Worm (Caenorhabditis elegans) whole organism, young adult: Measurements from ENCODE around the gene Y45F3A.5.

Source experiments
- B0035.1 ChIP-seq: sonication (generic microtip); optimal IDR thresholded peaks from 2 replicates; lab custom pipeline; 2016; ENCODE audit warnings: missing genetic modification characterization, mild to moderate bottlenecking, missing compliant biosample characterization, missing genotype, missing genetic modification reagents
- C06A6.2 ChIP-seq: fragments of 200-800 bp; sonication (Bioruptor generic); conservative IDR thresholded peaks from 2 replicates; pipeline ENCODE4 v1.3.6; 2022; ENCODE audit warnings: missing genetic modification characterization, missing compliant biosample characterization
- F52B5.7 ChIP-seq: sonication (generic microtip); optimal IDR thresholded peaks from 2 replicates; lab custom pipeline; 2016; ENCODE audit warnings: mild to moderate bottlenecking, missing genetic modification characterization, missing compliant biosample characterization
- F57A8.1 ChIP-seq: fragments of 200-800 bp; sonication (Bioruptor generic); optimal IDR thresholded peaks from 2 replicates; lab custom pipeline; 2018; ENCODE audit warnings: mild to moderate bottlenecking, missing genetic modification characterization, moderate library complexity, missing compliant biosample characterization
- F57C9.4 ChIP-seq: sonication (generic microtip); optimal IDR thresholded peaks from 2 replicates; lab custom pipeline; 2017; ENCODE audit warnings: mild to moderate bottlenecking, missing genetic modification characterization, missing compliant biosample characterization
- K11D2.4 ChIP-seq: fragments of 200-800 bp; sonication (Bioruptor generic); IDR thresholded peaks from 2 replicates; pipeline ENCODE4 v1.3.6; 2022; ENCODE audit warnings: missing genetic modification reagents, missing genetic modification characterization, missing compliant biosample characterization
- T07F8.4 ChIP-seq: sonication (generic microtip); optimal IDR thresholded peaks from 2 replicates; lab custom pipeline; 2016; ENCODE audit warnings: mild to moderate bottlenecking, missing genetic modification characterization, moderate library complexity, missing compliant biosample characterization
- Y53F4B.3 ChIP-seq: fragments of 200-800 bp; sonication (Bioruptor generic); IDR thresholded peaks from 2 replicates; pipeline ENCODE4 v1.3.6; 2022; ENCODE audit warnings: missing genetic modification reagents, missing genetic modification characterization, missing compliant biosample characterization
- Y67H2A.10 ChIP-seq: fragments of 200-800 bp; sonication (Bioruptor generic); conservative IDR thresholded peaks from 2 replicates; pipeline ENCODE4 v1.3.6; 2022; ENCODE audit warnings: missing genetic modification reagents, missing genetic modification characterization, missing compliant biosample characterization
- athp-1 ChIP-seq: sonication (generic microtip); optimal IDR thresholded peaks from 2 replicates; lab custom pipeline; 2017; ENCODE audit warnings: mild to moderate bottlenecking, missing genetic modification characterization, missing compliant biosample characterization
- attf-3 ChIP-seq: fragments of 200-800 bp; sonication (Bioruptor generic); conservative IDR thresholded peaks from 2 replicates; pipeline ENCODE4 v1.3.6; 2022; ENCODE audit warnings: missing genetic modification reagents, missing genetic modification characterization, missing compliant biosample characterization
- bed-1 ChIP-seq: fragments of 200-800 bp; sonication (Bioruptor generic); IDR thresholded peaks from 2 replicates; pipeline ENCODE4 v1.3.6; 2022; ENCODE audit warnings: missing genetic modification reagents, missing genetic modification characterization, missing compliant biosample characterization
- cebp-2 ChIP-seq: fragments of 200-800 bp; sonication (Bioruptor generic); IDR thresholded peaks from 2 replicates; pipeline ENCODE4 v1.3.6; 2022; ENCODE audit warnings: missing genetic modification characterization, missing compliant biosample characterization
- ceh-58 ChIP-seq: fragments of 200-800 bp; sonication (Bioruptor generic); IDR thresholded peaks from 2 replicates; pipeline ENCODE4 v1.3.6; 2022; ENCODE audit warnings: missing genetic modification characterization, missing compliant biosample characterization
- ceh-79 ChIP-seq: sonication (generic microtip); optimal IDR thresholded peaks from 2 replicates; lab custom pipeline; 2017; ENCODE audit warnings: mild to moderate bottlenecking, missing genetic modification characterization, missing compliant biosample characterization
- chd-7 ChIP-seq: sonication (generic microtip); optimal IDR thresholded peaks from 2 replicates; lab custom pipeline; 2016; ENCODE audit warnings: mild to moderate bottlenecking, missing genetic modification characterization, moderate library complexity, missing compliant biosample characterization
- die-1 ChIP-seq: sonication (generic microtip); optimal IDR thresholded peaks from 2 replicates; lab custom pipeline; 2016; ENCODE audit warnings: missing genotype, mild to moderate bottlenecking, missing genetic modification characterization, missing compliant biosample characterization
- egl-18 ChIP-seq: fragments of 200-800 bp; sonication (Bioruptor generic); IDR thresholded peaks from 2 replicates; pipeline ENCODE4 v1.3.6; 2022; ENCODE audit warnings: missing genetic modification reagents, missing genetic modification characterization, missing compliant biosample characterization
- ekl-4 ChIP-seq: fragments of 200-800 bp; sonication (Bioruptor generic); IDR thresholded peaks from 2 replicates; pipeline ENCODE4 v1.3.6; 2022; ENCODE audit warnings: missing genetic modification reagents, missing genetic modification characterization, missing compliant biosample characterization
- him-1 ChIP-seq: sonication (generic microtip); optimal IDR thresholded peaks from 2 replicates; lab custom pipeline; 2016; ENCODE audit warnings: missing genotype, missing genetic modification reagents, missing genetic modification characterization, missing compliant biosample characterization
- hlh-26 ChIP-seq: fragments of 200-800 bp; sonication (Bioruptor generic); conservative IDR thresholded peaks from 2 replicates; pipeline ENCODE4 v1.3.6; 2022; ENCODE audit warnings: missing genetic modification reagents, missing genetic modification characterization, missing compliant biosample characterization
- hmg-20 ChIP-seq: fragments of 200-800 bp; sonication (Bioruptor generic); IDR thresholded peaks from 2 replicates; pipeline ENCODE4 v1.3.6; 2022; ENCODE audit warnings: missing genetic modification reagents, missing genetic modification characterization, missing compliant biosample characterization
- hsf-1 ChIP-seq: fragments of 200-800 bp; sonication (Bioruptor generic); IDR thresholded peaks from 2 replicates; pipeline ENCODE4 v1.3.6; 2022; ENCODE audit warnings: missing genetic modification reagents, missing genetic modification characterization, missing compliant biosample characterization
- let-607 ChIP-seq, 2 experiments: fragments of 200-800 bp in 1 of 2; sonication (Bioruptor generic) in 1 of 2; sonication (generic microtip) in 1 of 2; optimal IDR thresholded peaks; 2 replicates each; lab custom pipeline; 2016 to 2018; ENCODE audit warnings: mild to moderate bottlenecking in 2 of 2, missing compliant biosample characterization in 2 of 2, missing genetic modification characterization in 2 of 2, moderate library complexity in 2 of 2, missing genotype in 1 of 2
- lin-35 ChIP-seq, 3 experiments: fragments of 150-350 bp in 2 of 3; sonication (generic microtip) in 1 of 3; optimal IDR thresholded peaks; 2 replicates each; lab custom pipeline; 2014 to 2018; ENCODE audit warnings: missing biosample characterization in 3 of 3, missing genetic modification characterization in 3 of 3, missing genetic modification reagents in 3 of 3
- lsl-1 ChIP-seq: fragments of 200-800 bp; sonication (Bioruptor generic); optimal IDR thresholded peaks from 2 replicates; lab custom pipeline; 2018; ENCODE audit warnings: mild to moderate bottlenecking, missing genetic modification characterization, moderate library complexity, missing compliant biosample characterization
- lsy-27 ChIP-seq: sonication (generic microtip); optimal IDR thresholded peaks from 2 replicates; lab custom pipeline; 2017; ENCODE audit warnings: missing genetic modification characterization, mild to moderate bottlenecking, missing compliant biosample characterization, antibody characterized with exemption, missing genotype, borderline replicate concordance; ENCODE audit not compliant: insufficient read depth
- madf-8 ChIP-seq: fragments of 200-800 bp; sonication (Bioruptor generic); conservative IDR thresholded peaks from 2 replicates; pipeline ENCODE4 v1.3.6; 2022; ENCODE audit warnings: missing genetic modification reagents, missing genetic modification characterization, missing compliant biosample characterization
- nfya-1 ChIP-seq: sonication (generic microtip); optimal IDR thresholded peaks from 2 replicates; lab custom pipeline; 2017; ENCODE audit warnings: antibody characterized with exemption, missing compliant biosample characterization, missing genetic modification characterization, borderline replicate concordance; ENCODE audit not compliant: insufficient read depth
- nfya-2 ChIP-seq: fragments of 200-800 bp; sonication (Bioruptor generic); IDR thresholded peaks from 2 replicates; pipeline ENCODE4 v1.3.6; 2022; ENCODE audit warnings: missing genetic modification reagents, missing genetic modification characterization, missing compliant biosample characterization
- nhr-120 ChIP-seq: fragments of 200-800 bp; sonication (Bioruptor generic); IDR thresholded peaks from 2 replicates; pipeline ENCODE4 v1.3.6; 2022; ENCODE audit warnings: missing genetic modification characterization, missing compliant biosample characterization
- sea-2 ChIP-seq: fragments of 200-800 bp; sonication (Bioruptor generic); IDR thresholded peaks from 2 replicates; pipeline ENCODE4 v1.3.6; 2022; ENCODE audit warnings: missing genetic modification characterization, missing compliant biosample characterization
- snpc-1.1 ChIP-seq: sonication (generic microtip); optimal IDR thresholded peaks from 2 replicates; lab custom pipeline; 2017; ENCODE audit warnings: missing genetic modification characterization, mild to moderate bottlenecking, missing compliant biosample characterization, antibody characterized with exemption, moderate library complexity, missing genotype, missing genetic modification reagents; ENCODE audit not compliant: insufficient read depth
- sptf-2 ChIP-seq: fragments of 200-800 bp; sonication (Bioruptor generic); optimal IDR thresholded peaks from 2 replicates; lab custom pipeline; 2018; ENCODE audit warnings: mild to moderate bottlenecking, missing genetic modification characterization, missing compliant biosample characterization
- ztf-22 ChIP-seq: fragments of 200-800 bp; sonication (Bioruptor generic); optimal IDR thresholded peaks from 2 replicates; lab custom pipeline; 2018; ENCODE audit warnings: mild to moderate bottlenecking, missing genetic modification characterization, moderate library complexity, missing compliant biosample characterization

Y45F3A.5 gene

ce11 chrIII:10621208-10621607 lies 35.1 kb upstream of the Y45F3A.5 start, which contains the start of the genes lron-10 and hpr-9 (continued):
- TF ChIP-seq K11D2.4 (GFP tag; lab: Robert Waterston, UW) (peak; percentile 84), snpc-1.1 (no peak), hlh-26 (GFP tag; lab: Robert Waterston, UW) (no peak), C06A6.2 (peak; percentile 46; the same call in 1 of the 2 replicates), ztf-22 (GFP tag; lab: Kevin White, UChicago) (peak; percentile 42), die-1 (tag; lab: Kevin White, UChicago) (peak; percentile 1), him-1 (peak; percentile 58), ceh-58 (GFP tag; lab: Robert Waterston, UW) (no peak), attf-3 (GFP tag; lab: Robert Waterston, UW) (no peak), F52B5.7 (tag; lab: Kevin White, UChicago) (no peak), chd-7 (tag; lab: Kevin White, UChicago) (peak; percentile 79), sea-2 (GFP tag; lab: Robert Waterston, UW) (0 out of 2 replicates have a peak, but pooled peaks have one; percentile 31), F57C9.4 (no peak), athp-1 (tag; lab: Kevin White, UChicago) (peak; percentile 80), cebp-2 (GFP tag; lab: Robert Waterston, UW) (no peak)
- TF ChIP-seq, all 124 proteins: peak for 69

- TF ChIP-seq lin-35 (GFP tag; optimal IDR thresholded peaks at IDR 0.05; lab: Kevin White, UChicago) (peak in 1 of 3 experiments; percentile 16), Y67H2A.10 (GFP tag; lab: Robert Waterston, UW) (no peak), nfya-2 (no peak)
- TF ChIP-seq, all 124 proteins: peak for 1
Observed at ce11 chrIII:10615166-10615565, 29.0 kb upstream of the Y45F3A.5 start, which contains the start of gene mrpl-22. Gene mrpl-22 (plus strand): TSS chrIII:10615466.

ce11 chrIII:10612333-10612732 lies 26.2 kb upstream of the Y45F3A.5 start, which contains the start of gene Y39A1A.24:
Gene Y39A1A.24 (plus strand): TSS chrIII:10612633.
- no peak for TF ChIP-seq F57A8.1 (GFP tag; lab: Kevin White, UChicago)
- no peak for TF ChIP-seq B0035.1 (tag; lab: Kevin White, UChicago)

- TF ChIP-seq hmg-20 (GFP tag; lab: Robert Waterston, UW) (no peak), egl-18 (GFP tag; lab: Robert Waterston, UW) (no peak), sptf-2 (GFP tag; lab: Kevin White, UChicago) (no peak), ekl-4 (GFP tag; lab: Robert Waterston, UW) (no peak), nfya-1 (no peak), let-607 (tag; optimal IDR thresholded peaks at IDR 0.05; lab: Kevin White, UChicago) (no peak), ceh-58 (GFP tag; lab: Robert Waterston, UW) (no peak), bed-1 (GFP tag; lab: Robert Waterston, UW) (no peak), lsy-27 (no peak), Y53F4B.3 (no peak), nhr-120 (no peak), hsf-1 (no peak), T07F8.4 (tag; lab: Kevin White, UChicago) (no peak), lsl-1 (GFP tag; lab: Kevin White, UChicago) (no peak), ceh-79 (tag; lab: Kevin White, UChicago) (no peak), madf-8 (GFP tag; lab: Robert Waterston, UW) (no peak)
- TF ChIP-seq, all 124 proteins: peak for 0
Observed at ce11 chrIII:10608161-10608560, 22.0 kb upstream of the Y45F3A.5 start.
